Worm (Caenorhabditis elegans) whole organism, L4 larva: ENCODE results near the gene C13B4.1.
A peak's percentile ranks its signal among the peaks of the same experiment; 100 is the strongest.

Experiments
- D1046.2 ChIP-seq: fragments of 200-800 bp; sonication (Bioruptor generic); IDR thresholded peaks from 2 replicates; pipeline ENCODE4 v1.3.6; 2022; ENCODE audit warnings: missing genetic modification characterization, missing compliant biosample characterization
- F10B5.3 ChIP-seq: sonication (generic microtip); optimal IDR thresholded peaks from 2 replicates; lab custom pipeline; 2016; ENCODE audit warnings: mild to moderate bottlenecking, missing genetic modification characterization, missing compliant biosample characterization
- F37D6.2 ChIP-seq: sonication (generic microtip); optimal IDR thresholded peaks from 2 replicates; lab custom pipeline; 2016; ENCODE audit warnings: mild to moderate bottlenecking, missing genetic modification characterization, missing compliant biosample characterization
- F49E8.2 ChIP-seq: sonication (generic microtip); optimal IDR thresholded peaks from 2 replicates; lab custom pipeline; 2016; ENCODE audit warnings: missing compliant biosample characterization, mild to moderate bottlenecking, missing genetic modification characterization, borderline replicate concordance
- T26A8.4 ChIP-seq: fragments of 200-800 bp; sonication (Bioruptor generic); IDR thresholded peaks from 2 replicates; pipeline ENCODE4 v1.3.6; 2022; ENCODE audit warnings: missing genetic modification characterization, missing compliant biosample characterization
- Y105C5A.15 ChIP-seq: fragments of 200-800 bp; sonication (Bioruptor generic); IDR thresholded peaks from 2 replicates; pipeline ENCODE4 v1.3.6; 2022; ENCODE audit warnings: missing genetic modification characterization, missing compliant biosample characterization
- aha-1 ChIP-seq: fragments of 150-350 bp; peaks from one replicate; lab custom pipeline; 2014; ENCODE audit warnings: missing biosample characterization, missing genetic modification characterization
- ama-1 ChIP-seq: fragments of 150-350 bp; optimal IDR thresholded peaks from 2 replicates; lab custom pipeline; 2014; ENCODE audit warnings: inconsistent platforms, mixed read lengths
- ceh-20 ChIP-seq: fragments of 200-800 bp; sonication (Bioruptor generic); IDR thresholded peaks from 2 replicates; pipeline ENCODE4 v1.3.6; 2022; ENCODE audit warnings: missing genetic modification reagents, missing genetic modification characterization, missing compliant biosample characterization
- ceh-62 ChIP-seq: sonication (generic microtip); optimal IDR thresholded peaks from 2 replicates; lab custom pipeline; 2017; ENCODE audit warnings: missing biosample characterization, missing genetic modification characterization
- ces-1 ChIP-seq: fragments of 150-350 bp; sonication (generic microtip); optimal IDR thresholded peaks from 4 replicates; lab custom pipeline; 2014; ENCODE audit warnings: missing biosample characterization, missing genetic modification reagents, missing genetic modification characterization
- daf-16 ChIP-seq, 3 experiments: sonication (generic microtip); optimal IDR thresholded peaks; 2 replicates each; lab custom pipeline; 2016 to 2017; ENCODE audit warnings: missing genetic modification characterization in 3 of 3, missing genetic modification reagents in 3 of 3, mild to moderate bottlenecking in 2 of 3, missing compliant biosample characterization in 2 of 3, missing biosample characterization in 1 of 3, moderate library complexity in 1 of 3
- daf-8 ChIP-seq: fragments of 200-800 bp; sonication (Bioruptor generic); IDR thresholded peaks from 2 replicates; pipeline ENCODE4 v1.3.6; 2022; ENCODE audit warnings: missing genetic modification characterization, missing compliant biosample characterization
- dmd-6 ChIP-seq: fragments of 200-800 bp; sonication (Bioruptor generic); IDR thresholded peaks from 2 replicates; pipeline ENCODE4 v1.3.6; 2022; ENCODE audit warnings: missing genetic modification reagents, missing genetic modification characterization, missing compliant biosample characterization
- dmd-9 ChIP-seq: fragments of 200-800 bp; sonication (Bioruptor generic); IDR thresholded peaks from 2 replicates; pipeline ENCODE4 v1.3.6; 2022; ENCODE audit warnings: missing genetic modification reagents, missing genetic modification characterization, missing compliant biosample characterization
- dpl-1 ChIP-seq: fragments of 150-350 bp; optimal IDR thresholded peaks from 2 replicates; lab custom pipeline; 2014; ENCODE audit warnings: missing biosample characterization, missing genetic modification reagents, missing genetic modification characterization
- dve-1 ChIP-seq: sonication (generic microtip); optimal IDR thresholded peaks from 2 replicates; lab custom pipeline; 2017; ENCODE audit warnings: antibody characterized with exemption, mild to moderate bottlenecking, missing genetic modification characterization, missing compliant biosample characterization; ENCODE audit not compliant: insufficient read depth
- egl-43 ChIP-seq: fragments of 200-800 bp; sonication (Bioruptor generic); IDR thresholded peaks from 2 replicates; pipeline ENCODE4 v1.3.6; 2022; ENCODE audit warnings: missing genetic modification reagents, missing genetic modification characterization, missing compliant biosample characterization
- fos-1 ChIP-seq: fragments of 150-350 bp; optimal IDR thresholded peaks from 2 replicates; lab custom pipeline; 2014; ENCODE audit warnings: missing biosample characterization, missing genetic modification characterization
- hif-1 ChIP-seq, 2 experiments: sonication (generic microtip); optimal IDR thresholded peaks; 2 replicates each; lab custom pipeline; 2016 to 2017; ENCODE audit warnings: missing compliant biosample characterization in 2 of 2, missing genetic modification characterization in 2 of 2, missing genetic modification reagents in 2 of 2, missing genotype in 2 of 2, mild to moderate bottlenecking in 1 of 2
- hlh-11 ChIP-seq: fragments of 200-800 bp; sonication (Bioruptor generic); optimal IDR thresholded peaks from 2 replicates; lab custom pipeline; 2018; ENCODE audit warnings: mild to moderate bottlenecking, missing genetic modification characterization, missing compliant biosample characterization
- hmg-1.1 ChIP-seq: fragments of 200-800 bp; sonication (Bioruptor generic); IDR thresholded peaks from 2 replicates; pipeline ENCODE4 v1.3.6; 2022; ENCODE audit warnings: missing genetic modification reagents, missing genetic modification characterization, missing compliant biosample characterization
- lim-7 ChIP-seq: fragments of 200-800 bp; sonication (Bioruptor generic); IDR thresholded peaks from 2 replicates; pipeline ENCODE4 v1.3.6; 2022; ENCODE audit warnings: missing genetic modification characterization, missing compliant biosample characterization
- lin-39 ChIP-seq: fragments of 150-350 bp; optimal IDR thresholded peaks from 2 replicates; lab custom pipeline; 2014; ENCODE audit warnings: missing biosample characterization, missing genetic modification reagents, missing genetic modification characterization
- mdt-29 ChIP-seq: fragments of 200-800 bp; sonication (Bioruptor generic); IDR thresholded peaks from 2 replicates; pipeline ENCODE4 v1.3.6; 2022; ENCODE audit warnings: missing genetic modification reagents, missing genetic modification characterization, missing compliant biosample characterization
- mep-1 ChIP-seq: fragments of 150-350 bp; sonication (generic microtip); optimal IDR thresholded peaks from 3 replicates; lab custom pipeline; 2014; ENCODE audit warnings: missing biosample characterization, missing genetic modification characterization
- mes-2 ChIP-seq: sonication (generic microtip); optimal IDR thresholded peaks from 2 replicates; lab custom pipeline; 2016; ENCODE audit warnings: missing genotype, mild to moderate bottlenecking, missing genetic modification characterization, missing compliant biosample characterization; ENCODE audit not compliant: poor library complexity, severe bottlenecking
- mxl-2 ChIP-seq: fragments of 200-800 bp; sonication (Bioruptor generic); conservative IDR thresholded peaks from 2 replicates; pipeline ENCODE4 v1.3.6; 2022; ENCODE audit warnings: missing genetic modification reagents, missing genetic modification characterization, missing compliant biosample characterization
- nhr-111 ChIP-seq: fragments of 200-800 bp; sonication (Bioruptor generic); optimal IDR thresholded peaks from 2 replicates; lab custom pipeline; 2018; ENCODE audit warnings: mild to moderate bottlenecking, missing genetic modification characterization, missing compliant biosample characterization
- nhr-237 ChIP-seq: sonication (generic microtip); optimal IDR thresholded peaks from 2 replicates; lab custom pipeline; 2017; ENCODE audit warnings: missing biosample characterization, missing genetic modification characterization
- nhr-28 ChIP-seq: fragments of 150-350 bp; optimal IDR thresholded peaks from 2 replicates; lab custom pipeline; 2014; ENCODE audit warnings: missing biosample characterization, missing genetic modification characterization
- nhr-48 ChIP-seq: sonication (generic microtip); optimal IDR thresholded peaks from 2 replicates; lab custom pipeline; 2016; ENCODE audit warnings: mild to moderate bottlenecking, missing genetic modification characterization, missing compliant biosample characterization
- nhr-6 ChIP-seq: fragments of 150-350 bp; optimal IDR thresholded peaks from 2 replicates; lab custom pipeline; 2014; ENCODE audit warnings: missing biosample characterization, missing genetic modification characterization
- nhr-77 ChIP-seq: fragments of 150-350 bp; optimal IDR thresholded peaks from 2 replicates; lab custom pipeline; 2014; ENCODE audit warnings: missing biosample characterization, missing genetic modification characterization
- pha-4 ChIP-seq, 2 experiments: fragments of 150-350 bp in 1 of 2; fragments of 200-800 bp in 1 of 2; sonication (Bioruptor generic) in 1 of 2; IDR thresholded peaks in 1 of 2; optimal IDR thresholded peaks in 1 of 2; 2 replicates each; pipeline versions ENCODE4 v1.3.6 to Lab custom; 2014 to 2022; ENCODE audit warnings: missing genetic modification characterization in 2 of 2, missing genetic modification reagents in 2 of 2, missing biosample characterization in 1 of 2, missing compliant biosample characterization in 1 of 2
- rbr-2 ChIP-seq: sonication (generic microtip); optimal IDR thresholded peaks from 2 replicates; lab custom pipeline; 2016; ENCODE audit warnings: missing genotype, missing genetic modification characterization, missing compliant biosample characterization
- sdz-12 ChIP-seq: fragments of 200-800 bp; sonication (Bioruptor generic); optimal IDR thresholded peaks from 2 replicates; lab custom pipeline; 2018; ENCODE audit warnings: mild to moderate bottlenecking, missing genetic modification characterization, missing compliant biosample characterization
- set-16 ChIP-seq: fragments of 200-800 bp; sonication (Bioruptor generic); IDR thresholded peaks from 2 replicates; pipeline ENCODE4 v1.3.6; 2022; ENCODE audit warnings: missing genetic modification reagents, missing genetic modification characterization, missing compliant biosample characterization
- skn-1 ChIP-seq: fragments of 150-350 bp; optimal IDR thresholded peaks from 2 replicates; lab custom pipeline; 2014; ENCODE audit warnings: missing biosample characterization, missing genetic modification characterization
- unc-62 ChIP-seq, 3 experiments: fragments of 150-350 bp in 1 of 3; sonication (generic microtip); optimal IDR thresholded peaks in 2 of 3; peaks in 1 of 3; 1 replicate in 1 of 3; 2 replicates in 2 of 3; lab custom pipeline; 2014 to 2017; ENCODE audit warnings: missing biosample characterization in 3 of 3, missing genetic modification characterization in 3 of 3, missing genetic modification reagents in 3 of 3, missing genotype in 1 of 3
- zfp-3 ChIP-seq: fragments of 200-800 bp; sonication (Bioruptor generic); conservative IDR thresholded peaks from 2 replicates; pipeline ENCODE4 v1.3.6; 2022; ENCODE audit warnings: missing genetic modification reagents, missing genetic modification characterization, missing compliant biosample characterization
- zip-2 ChIP-seq: fragments of 150-350 bp; optimal IDR thresholded peaks from 2 replicates; lab custom pipeline; 2014; ENCODE audit warnings: missing biosample characterization, missing genetic modification characterization

C13B4.1 gene

DNA sequence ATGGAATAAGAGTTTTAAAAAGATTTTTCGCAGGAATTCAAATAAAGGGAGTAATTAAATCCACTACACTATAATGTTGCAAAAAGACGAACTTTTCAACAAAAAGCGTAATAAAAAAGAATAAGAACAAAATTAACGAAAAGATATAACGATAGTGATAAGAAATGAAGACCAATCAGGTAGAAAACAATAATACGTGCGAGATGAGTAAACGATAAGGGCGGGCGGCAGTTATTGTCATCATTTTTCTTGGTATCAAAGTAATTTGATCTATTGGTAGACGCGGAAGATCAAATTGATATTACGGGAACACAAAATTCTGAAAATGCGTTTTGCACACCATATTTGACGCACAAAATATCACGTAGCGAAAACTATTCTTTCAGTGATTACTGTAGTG, 15.0 kb upstream of the C13B4.1 start:
- TF ChIP-seq nhr-28 (tag; lab: Kevin White, UChicago) (peak; percentile 61), dve-1 (tag; lab: Kevin White, UChicago) (peak; percentile 64), hlh-11 (peak; percentile 17), fos-1 (tag; lab: Kevin White, UChicago) (no peak), daf-16 (GFP tag; optimal IDR thresholded peaks at IDR 0.05; lab: Kevin White, UChicago) (no peak), daf-16 (tag; optimal IDR thresholded peaks at IDR 0.05; lab: Kevin White, UChicago) (peak; percentile 63), nhr-77 (tag; lab: Kevin White, UChicago) (peak; percentile 32), hif-1 (tag; optimal IDR thresholded peaks at IDR 0.05; lab: Kevin White, UChicago) (peak in 1 of 2 experiments; percentile 82), nhr-6 (tag; lab: Kevin White, UChicago) (no peak)

DNA sequence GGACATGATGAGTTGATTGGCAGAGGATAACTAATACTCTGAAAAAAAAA, 14.8 kb upstream of the C13B4.1 start, which contains the start of gene cysl-2:
cysl-2 (minus strand) TSS at position 38 of the 50 bp plus-strand sequence.
- TF ChIP-seq unc-62 (GFP tag; optimal IDR thresholded peaks at IDR 0.05 in 1 of 2; lab: Kevin White, UChicago) (no peak), unc-62 (tag; optimal IDR thresholded peaks at IDR 0.05; lab: Kevin White, UChicago) (no peak), nhr-28 (tag; lab: Kevin White, UChicago) (no peak), nhr-111 (no peak), rbr-2 (no peak), zfp-3 (GFP tag; lab: Robert Waterston, UW) (peak; percentile 9; the same call in 1 of the 2 replicates), ama-1 (lab: Kevin White, UChicago) (no peak)

DNA sequence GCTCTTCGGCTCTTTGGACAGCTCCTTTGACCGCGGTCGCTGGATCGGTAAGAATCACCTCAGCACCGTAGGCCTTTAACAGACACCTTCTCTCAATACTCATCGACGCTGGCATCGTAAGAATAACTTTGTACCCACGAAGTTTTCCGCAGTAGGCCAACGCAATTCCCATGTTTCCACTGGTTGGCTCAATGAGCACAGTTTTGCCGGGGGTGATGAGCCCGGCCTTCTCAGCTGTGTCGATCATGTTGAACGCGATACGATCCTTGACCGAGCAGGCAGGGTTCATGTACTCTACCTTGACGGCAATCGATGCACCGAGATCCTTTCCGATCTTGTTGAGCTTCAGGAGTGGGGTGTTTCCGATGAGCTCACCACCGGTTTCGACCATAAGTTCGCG, 14.6 kb upstream of the C13B4.1 start:
- TF ChIP-seq set-16 (GFP tag; lab: Robert Waterston, UW) (peak; percentile 34; the same call in 1 of the 2 replicates), aha-1 (tag; lab: Kevin White, UChicago) (peak; percentile 33), lin-39 (tag; lab: Kevin White, UChicago) (no peak), egl-43 (0 out of 2 replicates have a peak, but pooled peaks have one; percentile 8)

DNA sequence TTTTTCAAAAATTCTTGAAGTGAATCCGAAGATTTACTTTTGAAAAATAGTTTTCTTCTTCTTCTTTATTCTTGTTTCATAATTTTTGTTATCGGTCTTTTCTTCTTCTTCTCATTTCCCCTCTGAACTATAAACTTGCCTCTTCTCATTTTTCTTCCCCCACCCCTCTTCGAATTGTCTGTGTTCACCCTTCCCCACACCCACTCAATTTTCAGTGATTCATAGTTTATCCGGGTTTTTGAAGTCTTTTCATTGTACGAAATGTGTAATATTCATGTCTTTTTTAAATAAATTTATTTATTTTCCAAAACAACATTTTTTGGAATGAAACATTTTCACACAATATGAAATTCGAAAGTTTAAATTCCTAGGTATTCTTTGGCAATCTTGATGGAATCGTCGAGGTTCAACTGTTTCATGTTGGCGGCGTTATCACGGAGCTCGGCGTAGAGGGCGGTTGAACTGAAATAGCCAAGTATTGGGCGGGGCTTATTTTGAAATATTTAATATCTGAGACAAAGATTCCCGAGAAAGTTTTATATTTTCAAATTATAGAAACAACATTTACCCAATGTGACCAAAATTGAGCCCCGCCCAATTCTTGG, 13.3 kb upstream of the C13B4.1 start:
- no peak for TF ChIP-seq F49E8.2 (tag; lab: Kevin White, UChicago)
- TF ChIP-seq mep-1 (tag; lab: Kevin White, UChicago): peak; percentile 13
- TF ChIP-seq sdz-12 (GFP tag; lab: Kevin White, UChicago): no peak
- TF ChIP-seq zfp-3 (GFP tag; lab: Robert Waterston, UW): 0 out of 2 replicates have a peak, but pooled peaks have one; percentile 9

DNA sequence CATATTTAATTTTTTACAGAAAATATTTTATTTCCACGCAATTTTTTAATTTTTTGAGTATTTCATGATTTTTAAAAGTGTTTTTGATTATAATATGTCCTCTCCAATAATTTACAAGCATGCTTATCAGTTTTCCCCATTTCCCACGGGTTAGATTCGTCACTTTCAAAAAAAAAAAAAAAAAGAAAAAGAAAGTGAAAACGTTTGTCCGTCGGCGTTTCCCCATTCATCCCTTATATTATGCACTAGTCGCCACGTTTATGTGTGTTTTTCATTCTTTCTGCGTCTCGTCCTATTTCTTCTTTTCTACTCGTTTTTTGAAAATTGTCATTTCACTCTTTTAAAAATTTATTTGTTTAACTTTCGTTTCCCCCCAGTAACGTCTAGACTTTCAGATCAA, 10.0 kb upstream of the C13B4.1 start, which contains the start of gene vnut-1:
vnut-1 (plus strand) TSS at position 396 of the 400 bp plus-strand sequence.
- TF ChIP-seq zip-2 (tag; lab: Kevin White, UChicago) (no peak), dve-1 (tag; lab: Kevin White, UChicago) (peak; percentile 59), F10B5.3 (tag; lab: Kevin White, UChicago) (no peak), mxl-2 (GFP tag; lab: Robert Waterston, UW) (no peak), daf-8 (no peak), ama-1 (lab: Kevin White, UChicago) (no peak), fos-1 (tag; lab: Kevin White, UChicago) (no peak), pha-4 (GFP tag; IDR thresholded peaks at IDR 0.05; lab: Robert Waterston, UW) (no peak), pha-4 (tag; optimal IDR thresholded peaks at IDR 0.05; lab: Kevin White, UChicago) (no peak), zfp-3 (GFP tag; lab: Robert Waterston, UW) (no peak), nhr-28 (tag; lab: Kevin White, UChicago) (peak; percentile 78), ceh-62 (no peak), mdt-29 (GFP tag; lab: Robert Waterston, UW) (no peak), ces-1 (GFP tag; lab: Kevin White, UChicago) (no peak), nhr-48 (tag; lab: Kevin White, UChicago) (peak; percentile 57), D1046.2 (GFP tag; lab: Robert Waterston, UW) (no peak), ceh-20 (GFP tag; lab: Robert Waterston, UW) (no peak), aha-1 (tag; lab: Kevin White, UChicago) (peak; percentile 97), hif-1 (tag; optimal IDR thresholded peaks at IDR 0.05; lab: Kevin White, UChicago) (peak in 1 of 2 experiments; percentile 62), lim-7 (GFP tag; lab: Robert Waterston, UW) (no peak), dmd-9 (no peak), hmg-1.1 (peak; percentile 37; the same call in 1 of the 2 replicates), Y105C5A.15 (GFP tag; lab: Robert Waterston, UW) (no peak), dpl-1 (GFP tag; lab: Kevin White, UChicago) (peak; percentile 29), T26A8.4 (GFP tag; lab: Robert Waterston, UW) (no peak), F37D6.2 (tag; lab: Kevin White, UChicago) (no peak), dmd-6 (GFP tag; lab: Robert Waterston, UW) (peak; percentile 43), mes-2 (tag; lab: Kevin White, UChicago) (no peak), nhr-237 (tag; lab: Kevin White, UChicago) (no peak), skn-1 (tag; lab: Kevin White, UChicago) (no peak)
